Fruit fly (Drosophila melanogaster): ENCODE measurements around the gene Gbeta5.

Gbeta5 gene

dm6 chrX:8115717-8116311 lies 36.3 kb downstream of the Gbeta5 start, which contains the start of gene Gclc (continued):
- TF ChIP-seq CG7963 (GFP tag; IDR thresholded peaks at IDR 0.05; ENCODE audit: partially characterized antibody) (peak; percentile 10; the same call in 1 of the 3 replicates), CG32772 (GFP tag; IDR thresholded peaks at IDR 0.05) (no peak), CG10431 (GFP tag; optimal IDR thresholded peaks at IDR 0.05) (no peak), Oaz (GFP tag; IDR thresholded peaks at IDR 0.05) (no peak), CG12659 (GFP tag; optimal IDR thresholded peaks at IDR 0.05) (peak; percentile 31), CG32767 (GFP tag; IDR thresholded peaks at IDR 0.05) (no peak), zfh2 (GFP tag; optimal IDR thresholded peaks at IDR 0.05) (no peak), CG4820 (GFP tag; optimal IDR thresholded peaks at IDR 0.05) (no peak), bbx (GFP tag; IDR thresholded peaks at IDR 0.05; ENCODE audit: partially characterized antibody) (peak; percentile 41), sqz (GFP tag; optimal IDR thresholded peaks at IDR 0.05) (no peak), CG11247 (GFP tag; IDR thresholded peaks at IDR 0.05) (no peak), Meics (GFP tag; optimal IDR thresholded peaks at IDR 0.05) (no peak), Rx (GFP tag; IDR thresholded peaks at IDR 0.05) (no peak), btn (GFP tag; optimal IDR thresholded peaks at IDR 0.05) (no peak), CG34224 (GFP tag; IDR thresholded peaks at IDR 0.05; ENCODE audit: partially characterized antibody) (peak; percentile 40; the same call in 1 of the 3 replicates), cad (GFP tag; optimal IDR thresholded peaks at IDR 0.05) (no peak), crol (GFP tag; IDR thresholded peaks at IDR 0.05) (no peak), CG31224 (GFP tag; IDR thresholded peaks at IDR 0.05) (no peak), CG2129 (GFP tag; IDR thresholded peaks at IDR 0.05; ENCODE audit: partially characterized antibody) (no peak), CG6654 (GFP tag; optimal IDR thresholded peaks at IDR 0.05) (no peak), knrl (GFP tag; IDR thresholded peaks at IDR 0.05; ENCODE audit: partially characterized antibody) (peak; percentile 45; the same call in 2 of the 3 replicates), gfzf (GFP tag; optimal IDR thresholded peaks at IDR 0.05) (peak; percentile 77), az2 (GFP tag; optimal IDR thresholded peaks at IDR 0.05) (no peak), exex (tag; optimal IDR thresholded peaks at IDR 0.05) (peak; percentile 28), CG12769 (tag; optimal IDR thresholded peaks at IDR 0.05) (peak; percentile 36), CG11456 (GFP tag; IDR thresholded peaks at IDR 0.05) (no peak), ems (GFP tag; optimal IDR thresholded peaks at IDR 0.05) (no peak), Lim3 (GFP tag; IDR thresholded peaks at IDR 0.05) (no peak), pum (GFP tag; optimal IDR thresholded peaks at IDR 0.05) (no peak), fu2 (GFP tag; optimal IDR thresholded peaks at IDR 0.05) (no peak), hkb (optimal IDR thresholded peaks at IDR 0.05) (no peak), hkb (GFP tag; IDR thresholded peaks at IDR 0.05) (no peak), CG15479 (GFP tag; optimal IDR thresholded peaks at IDR 0.05) (no peak), odd (GFP tag; optimal IDR thresholded peaks at IDR 0.05) (peak; percentile 15), Hmr (GFP tag; optimal IDR thresholded peaks at IDR 0.05) (peak; percentile 50), Chrac-16 (GFP tag; optimal IDR thresholded peaks at IDR 0.05) (no peak), al (GFP tag; IDR thresholded peaks at IDR 0.05) (no peak), sr (GFP tag; IDR thresholded peaks at IDR 0.05) (0 out of 3 replicates have a peak, but pooled peaks have one; percentile 52), maf-S (GFP tag; optimal IDR thresholded peaks at IDR 0.05) (no peak), insv (GFP tag; optimal IDR thresholded peaks at IDR 0.05) (peak; percentile 31 to 90), CG9932 (GFP tag; IDR thresholded peaks at IDR 0.05) (peak; percentile 13; the same call in 1 of the 2 replicates), crp (GFP tag; optimal IDR thresholded peaks at IDR 0.05) (peak in 1 of 2 experiments; percentile 23), Scr (GFP tag; IDR thresholded peaks at IDR 0.05; ENCODE audit: partially characterized antibody) (peak; percentile 39), Hmx (GFP tag; optimal IDR thresholded peaks at IDR 0.05) (no peak), gce (GFP tag; IDR thresholded peaks at IDR 0.05) (no peak), CG17568 (GFP tag; optimal IDR thresholded peaks at IDR 0.05) (peak; percentile 24), dati (GFP tag; IDR thresholded peaks at IDR 0.05) (no peak), lola (GFP tag; optimal IDR thresholded peaks at IDR 0.05) (no peak), dpn (GFP tag; optimal IDR thresholded peaks at IDR 0.05) (no peak), CG15269 (tag; optimal IDR thresholded peaks at IDR 0.05) (no peak)

Measured in whole organism, embryonic.